Fruit fly (Drosophila melanogaster): ENCODE measurements around the gene CG4020.

The CG4020 gene

DNA sequence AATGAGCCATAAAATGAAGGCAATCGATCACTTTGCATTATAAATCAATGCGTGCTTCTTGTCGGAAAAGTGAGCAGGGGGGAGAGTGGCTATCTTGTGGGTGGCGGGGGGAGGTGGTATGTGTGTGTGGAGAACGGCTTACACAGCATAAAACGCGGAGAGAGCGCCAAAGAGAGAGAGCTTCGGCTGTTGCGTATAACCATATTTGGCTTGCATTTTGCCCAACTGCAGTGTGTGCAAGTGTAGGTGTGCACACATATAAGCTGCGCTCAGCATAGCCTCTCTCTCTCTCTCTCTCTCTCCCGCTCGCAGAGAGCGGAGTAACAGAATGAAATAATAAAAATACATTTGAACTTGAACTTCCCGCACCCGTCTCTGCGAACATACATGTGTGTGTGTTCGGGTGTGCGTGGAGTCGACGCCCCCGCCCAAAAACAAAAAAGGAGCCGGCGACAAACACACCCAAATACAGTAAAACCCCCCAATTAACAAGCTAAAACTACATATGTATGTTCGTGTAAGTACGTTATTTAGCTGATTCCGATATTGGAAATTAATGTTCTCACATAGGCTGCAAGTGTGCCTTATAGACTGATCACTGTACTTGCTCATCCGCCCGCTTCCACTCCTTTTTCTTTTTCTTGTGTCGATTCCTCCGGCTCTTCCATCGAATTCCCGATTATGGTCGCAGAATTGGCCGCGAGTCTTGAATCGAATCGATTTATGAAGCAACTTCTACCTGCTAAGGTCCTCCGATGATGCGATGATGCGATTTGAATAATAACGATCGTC lies 18.6 kb upstream of the CG4020 start:
- TF ChIP-seq insv (optimal IDR thresholded peaks at IDR 0.05): no peak

dm6 chrX:5888260-5888659 lies 17.3 kb upstream of the CG4020 start:
- no peak for TF ChIP-seq ttk (optimal IDR thresholded peaks at IDR 0.05)
- TF ChIP-seq Sin3A (optimal IDR thresholded peaks at IDR 0.05): no peak
- no peak for TF ChIP-seq psq (optimal IDR thresholded peaks at IDR 0.05)
- no peak for TF ChIP-seq Myc (optimal IDR thresholded peaks at IDR 0.05)
- no peak for TF ChIP-seq insv (optimal IDR thresholded peaks at IDR 0.05)
- no peak for TF ChIP-seq h (optimal IDR thresholded peaks at IDR 0.05)

- TF ChIP-seq ttk (optimal IDR thresholded peaks at IDR 0.05) (no peak), psq (optimal IDR thresholded peaks at IDR 0.05) (no peak), Sin3A (optimal IDR thresholded peaks at IDR 0.05) (no peak), h (optimal IDR thresholded peaks at IDR 0.05) (no peak), insv (optimal IDR thresholded peaks at IDR 0.05) (no peak), Myc (optimal IDR thresholded peaks at IDR 0.05) (no peak)
Observed at dm6 chrX:5888933-5889332, 16.6 kb upstream of the CG4020 start.

DNA sequence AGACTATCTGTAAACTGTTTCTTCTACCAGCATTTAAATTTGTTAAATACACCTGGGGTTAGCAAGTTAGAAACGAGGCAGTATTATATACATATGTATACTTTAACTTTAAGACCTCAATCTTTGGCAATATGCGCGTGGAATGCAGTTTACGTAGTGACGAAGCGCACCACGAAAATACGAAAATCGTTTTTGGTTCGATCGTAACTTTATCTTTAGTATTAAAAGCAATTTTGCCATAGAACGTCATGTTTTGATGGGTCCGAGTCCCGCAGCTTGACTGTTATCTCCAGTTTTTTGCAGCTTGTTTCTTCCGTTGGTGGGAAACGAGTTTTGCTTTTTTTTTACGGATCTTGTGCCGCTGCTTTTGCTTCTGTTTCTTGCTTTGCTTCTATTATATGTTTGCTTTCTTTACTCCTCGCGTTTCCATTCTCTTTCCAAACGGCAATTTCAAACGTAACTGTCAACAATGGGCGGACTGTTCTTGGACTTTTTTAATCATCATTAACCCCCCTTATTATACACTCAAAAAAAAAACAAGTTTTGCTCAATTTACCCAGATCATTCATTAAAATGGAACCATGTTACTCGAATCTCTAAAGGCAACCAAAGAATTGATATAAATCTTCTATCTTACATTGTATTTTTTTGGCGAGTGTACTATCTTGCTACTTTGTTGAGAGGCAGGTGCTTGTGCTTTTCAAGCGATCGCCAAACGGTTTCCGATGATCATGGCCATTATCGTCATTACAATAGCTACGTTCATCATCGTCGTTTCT lies 13.7 kb upstream of the CG4020 start:
- TF ChIP-seq insv (optimal IDR thresholded peaks at IDR 0.05) (no peak), Myc (optimal IDR thresholded peaks at IDR 0.05) (no peak), psq (optimal IDR thresholded peaks at IDR 0.05) (no peak), ttk (optimal IDR thresholded peaks at IDR 0.05) (no peak), h (optimal IDR thresholded peaks at IDR 0.05) (no peak), Sin3A (optimal IDR thresholded peaks at IDR 0.05) (no peak)

DNA sequence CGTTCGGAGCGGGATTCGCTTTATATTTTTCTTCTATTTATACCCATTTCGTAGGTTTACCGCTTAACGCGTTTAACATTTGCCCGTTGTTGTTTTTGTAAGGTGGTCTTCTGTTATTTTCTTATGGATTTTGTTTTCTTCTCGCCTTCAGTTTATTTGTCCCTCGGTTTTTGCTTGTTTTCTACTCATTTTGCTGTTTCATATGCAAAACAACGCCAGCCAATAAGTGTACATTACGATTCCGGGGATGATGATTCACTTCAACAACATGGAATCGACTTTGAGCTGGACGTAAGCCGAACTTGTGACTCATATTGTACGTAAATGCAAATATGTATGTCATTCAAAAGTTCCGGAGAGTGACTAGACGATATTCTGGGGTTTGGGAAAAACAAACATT lies 13.0 kb upstream of the CG4020 start:
- TF ChIP-seq psq (optimal IDR thresholded peaks at IDR 0.05): no peak
- TF ChIP-seq h (optimal IDR thresholded peaks at IDR 0.05): no peak
- TF ChIP-seq Myc (optimal IDR thresholded peaks at IDR 0.05): no peak
- TF ChIP-seq Sin3A (optimal IDR thresholded peaks at IDR 0.05): no peak
- no peak for TF ChIP-seq ttk (optimal IDR thresholded peaks at IDR 0.05)
- TF ChIP-seq insv (optimal IDR thresholded peaks at IDR 0.05): no peak

DNA sequence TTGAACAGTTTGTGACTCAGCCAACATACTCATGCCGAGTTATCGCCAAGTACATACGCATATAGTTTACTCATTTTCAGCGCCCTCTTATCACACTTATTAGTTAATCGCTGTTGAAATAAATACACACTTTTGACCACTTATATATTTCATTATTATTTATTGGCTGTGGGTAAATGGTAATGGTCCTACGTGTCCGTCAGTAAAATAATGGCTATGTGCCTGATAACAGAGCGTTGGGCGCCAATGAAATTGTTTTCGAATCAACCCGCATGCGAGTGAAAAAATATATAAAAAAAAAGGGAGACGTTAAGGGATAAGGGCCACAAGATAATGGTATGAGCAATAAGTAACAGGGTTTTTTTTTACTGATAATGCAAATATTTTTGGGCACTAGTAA lies 12.4 kb upstream of the CG4020 start:
- TF ChIP-seq insv (optimal IDR thresholded peaks at IDR 0.05) (no peak), ttk (optimal IDR thresholded peaks at IDR 0.05) (no peak), psq (optimal IDR thresholded peaks at IDR 0.05) (no peak), h (optimal IDR thresholded peaks at IDR 0.05) (no peak), Myc (optimal IDR thresholded peaks at IDR 0.05) (no peak), Sin3A (optimal IDR thresholded peaks at IDR 0.05) (no peak)

dm6 chrX:5894529-5895487 lies 10.7 kb upstream of the CG4020 start:
- TF ChIP-seq Sin3A (optimal IDR thresholded peaks at IDR 0.05): no peak
- TF ChIP-seq Myc (optimal IDR thresholded peaks at IDR 0.05): no peak
- TF ChIP-seq h (optimal IDR thresholded peaks at IDR 0.05): no peak
- TF ChIP-seq insv (optimal IDR thresholded peaks at IDR 0.05): no peak
- TF ChIP-seq ttk (optimal IDR thresholded peaks at IDR 0.05): no peak
- no peak for TF ChIP-seq psq (optimal IDR thresholded peaks at IDR 0.05)

DNA sequence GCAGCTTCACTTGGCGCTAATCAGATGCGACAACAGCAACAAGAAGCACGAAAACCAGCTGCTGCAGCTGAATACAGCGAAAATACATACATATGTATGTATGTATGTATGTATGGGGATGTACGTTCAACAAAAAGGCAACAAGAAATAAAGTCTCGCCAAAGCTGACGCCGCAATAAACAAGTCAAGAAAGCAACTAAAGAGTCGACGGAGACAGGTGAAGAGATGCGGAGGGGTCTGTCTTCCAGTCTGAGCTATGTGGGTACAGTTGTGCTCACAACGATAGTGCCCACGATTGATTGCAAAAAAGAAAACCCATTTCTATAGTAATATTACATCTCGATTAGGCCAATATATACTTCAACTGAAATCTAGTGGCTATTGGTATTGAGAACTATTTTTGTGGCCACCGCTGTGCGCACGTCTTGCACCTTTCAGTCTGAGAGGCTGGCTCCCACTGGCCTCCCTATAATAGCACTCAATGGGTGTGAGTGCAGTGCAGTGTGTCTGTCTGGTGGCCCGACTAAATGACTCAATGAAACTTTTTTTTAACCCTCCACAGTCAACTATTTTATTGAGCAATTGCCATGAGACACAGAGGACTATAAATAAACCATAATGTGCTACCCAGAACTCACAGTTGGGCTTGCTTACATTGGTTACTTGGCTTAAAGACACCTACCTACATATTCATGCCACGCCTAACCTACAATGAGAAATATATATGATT lies 9.6 kb upstream of the CG4020 start:
- TF ChIP-seq insv (optimal IDR thresholded peaks at IDR 0.05) (no peak), ttk (optimal IDR thresholded peaks at IDR 0.05) (no peak), Sin3A (optimal IDR thresholded peaks at IDR 0.05) (no peak), psq (optimal IDR thresholded peaks at IDR 0.05) (no peak), Myc (optimal IDR thresholded peaks at IDR 0.05) (no peak), h (optimal IDR thresholded peaks at IDR 0.05) (no peak)

dm6 chrX:5896809-5897700 lies 8.5 kb upstream of the CG4020 start:
- TF ChIP-seq insv (optimal IDR thresholded peaks at IDR 0.05): no peak

- TF ChIP-seq h (optimal IDR thresholded peaks at IDR 0.05) (no peak), psq (optimal IDR thresholded peaks at IDR 0.05) (no peak), Myc (optimal IDR thresholded peaks at IDR 0.05) (no peak), insv (optimal IDR thresholded peaks at IDR 0.05) (no peak)
Observed at dm6 chrX:5899241-5900145, 6.1 kb upstream of the CG4020 start.
